ENCODE assay signal across 4 fruit fly cellular contexts in genomic region chrX:1276757-1277527, dm6.
TF ChIP-seq lines count a peak whose summit lies in the region.

No protein-coding gene starts in this region.

TF ChIP-seq in whole organism, adult, 20 proteins besides CTCF, POLR2A, EP300 and RAD21 (continued from another document):
- TF ChIP-seq CG7101 (tag; optimal IDR thresholded peaks at IDR 0.05; lab: Kevin White, UChicago) (peak; percentile 87), CG11617 (GFP tag; optimal IDR thresholded peaks at IDR 0.05; lab: Kevin White, UChicago) (peak; percentile 83)

TF ChIP-seq in whole organism, embryonic, 481 proteins besides CTCF, POLR2A, EP300 and RAD21 (continued from another document and continues in another):
- TF ChIP-seq Trl (optimal IDR thresholded peaks at IDR 0.05; lab: Kevin White, UChicago) (no peak), Trl (GFP tag; optimal IDR thresholded peaks at IDR 0.05; lab: Kevin White, UChicago) (peak; percentile 91), CG3281 (GFP tag; optimal IDR thresholded peaks at IDR 0.05; lab: Kevin White, UChicago) (peak; percentile 93), Mad (GFP tag; optimal IDR thresholded peaks at IDR 0.05; lab: Kevin White, UChicago) (peak; percentile 86), HLH4C (GFP tag; IDR thresholded peaks at IDR 0.05; lab: Robert Waterston, UW; ENCODE audit: partially characterized antibody) (0 out of 3 replicates have a peak, but pooled peaks have one; percentile 32), cwo (GFP tag; optimal IDR thresholded peaks at IDR 0.05; lab: Kevin White, UChicago) (peak; percentile 92), C15 (GFP tag; IDR thresholded peaks at IDR 0.05; lab: Robert Waterston, UW) (peak; percentile 76; the same call in 1 of the 3 replicates), Taf1 (GFP tag; IDR thresholded peaks at IDR 0.05; lab: Robert Waterston, UW) (peak; percentile 89), CG7839 (tag; optimal IDR thresholded peaks at IDR 0.05; lab: Kevin White, UChicago) (peak; percentile 94), E2f1 (GFP tag; IDR thresholded peaks at IDR 0.05; lab: Robert Waterston, UW) (peak; percentile 92), CG12236 (GFP tag; optimal IDR thresholded peaks at IDR 0.05; lab: Kevin White, UChicago) (peak; percentile 77), CG31388 (GFP tag; optimal IDR thresholded peaks at IDR 0.05; lab: Kevin White, UChicago) (peak; percentile 68), CG12769 (tag; optimal IDR thresholded peaks at IDR 0.05; lab: Kevin White, UChicago) (peak; percentile 97), fd102C (GFP tag; optimal IDR thresholded peaks at IDR 0.05; lab: Kevin White, UChicago) (no peak), kni (GFP tag; optimal IDR thresholded peaks at IDR 0.05; lab: Kevin White, UChicago) (peak; percentile 17), scrt (GFP tag; optimal IDR thresholded peaks at IDR 0.05; lab: Kevin White, UChicago) (peak; percentile 79), stwl (tag; optimal IDR thresholded peaks at IDR 0.05; lab: Kevin White, UChicago) (no peak), CG5953 (GFP tag; IDR thresholded peaks at IDR 0.05; lab: Robert Waterston, UW) (peak; percentile 85), Asciz (GFP tag; optimal IDR thresholded peaks at IDR 0.05; lab: Kevin White, UChicago) (peak; percentile 84), az2 (GFP tag; optimal IDR thresholded peaks at IDR 0.05; lab: Kevin White, UChicago) (peak; percentile 86), CG2889 (GFP tag; IDR thresholded peaks at IDR 0.05; lab: Robert Waterston, UW) (peak; percentile 92), Ptx1 (GFP tag; IDR thresholded peaks at IDR 0.05; lab: Robert Waterston, UW) (peak; percentile 95), CG17912 (GFP tag; optimal IDR thresholded peaks at IDR 0.05; lab: Kevin White, UChicago) (no peak), CG6654 (GFP tag; optimal IDR thresholded peaks at IDR 0.05; lab: Kevin White, UChicago) (peak; percentile 75), CG2129 (GFP tag; IDR thresholded peaks at IDR 0.05; lab: Robert Waterston, UW; ENCODE audit: partially characterized antibody) (no peak), CG11398 (GFP tag; optimal IDR thresholded peaks at IDR 0.05; lab: Kevin White, UChicago) (peak; percentile 85), CG12299 (tag; optimal IDR thresholded peaks at IDR 0.05; lab: Kevin White, UChicago) (peak; percentile 76), CG1024 (GFP tag; IDR thresholded peaks at IDR 0.05; lab: Robert Waterston, UW) (peak; percentile 48), luna (GFP tag; optimal IDR thresholded peaks at IDR 0.05; lab: Kevin White, UChicago) (peak; percentile 79), ci (GFP tag; IDR thresholded peaks at IDR 0.05; lab: Robert Waterston, UW) (peak; percentile 96), NK7.1 (GFP tag; optimal IDR thresholded peaks at IDR 0.05; lab: Kevin White, UChicago) (peak; percentile 88), CG18599 (GFP tag; optimal IDR thresholded peaks at IDR 0.05; lab: Kevin White, UChicago) (peak; percentile 97), ttk (GFP tag; IDR thresholded peaks at IDR 0.05; lab: Robert Waterston, UW) (peak; percentile 93), CG12155 (GFP tag; optimal IDR thresholded peaks at IDR 0.05; lab: Kevin White, UChicago) (peak; percentile 90), CG11456 (GFP tag; IDR thresholded peaks at IDR 0.05; lab: Robert Waterston, UW) (peak; percentile 95), Opbp (GFP tag; IDR thresholded peaks at IDR 0.05; lab: Robert Waterston, UW; ENCODE audit: partially characterized antibody) (no peak), sqz (GFP tag; optimal IDR thresholded peaks at IDR 0.05; lab: Kevin White, UChicago) (peak; percentile 71), CG43689 (GFP tag; IDR thresholded peaks at IDR 0.05; lab: Robert Waterston, UW) (peak; percentile 90), ken (GFP tag; IDR thresholded peaks at IDR 0.05; lab: Robert Waterston, UW) (peak; percentile 90), Fer3 (tag; optimal IDR thresholded peaks at IDR 0.05; lab: Kevin White, UChicago) (peak; percentile 89), tx (GFP tag; optimal IDR thresholded peaks at IDR 0.05; lab: Kevin White, UChicago) (peak; percentile 85), CG3847 (GFP tag; IDR thresholded peaks at IDR 0.05; lab: Robert Waterston, UW) (peak; percentile 89)

TF ChIP-seq in whole organism, prepupa, 60 proteins besides CTCF, POLR2A, EP300 and RAD21 (continued from another document):
- peak; percentile 96 for TF ChIP-seq acj6 (GFP tag; optimal IDR thresholded peaks at IDR 0.05; lab: Kevin White, UChicago)
- peak; percentile 70 for TF ChIP-seq dsx (GFP tag; optimal IDR thresholded peaks at IDR 0.05; lab: Kevin White, UChicago; ENCODE audit: poor library complexity, severe bottlenecking)
- TF ChIP-seq topi (GFP tag; optimal IDR thresholded peaks at IDR 0.05; lab: Kevin White, UChicago): peak; percentile 91
- peak; percentile 99 for TF ChIP-seq svp (GFP tag; lab: Kevin White, UChicago)
- TF ChIP-seq Smox (GFP tag; optimal IDR thresholded peaks at IDR 0.05; lab: Kevin White, UChicago): peak; percentile 89
- TF ChIP-seq Eip75B (GFP tag; optimal IDR thresholded peaks at IDR 0.05; lab: Kevin White, UChicago): peak; percentile 93
- TF ChIP-seq Eip78C (GFP tag; lab: Kevin White, UChicago): peak; percentile 98
- TF ChIP-seq CG9139 (GFP tag; optimal IDR thresholded peaks at IDR 0.05; lab: Kevin White, UChicago): peak; percentile 76
- peak; percentile 91 for TF ChIP-seq Sox102F (GFP tag; optimal IDR thresholded peaks at IDR 0.05; lab: Kevin White, UChicago)
- TF ChIP-seq OdsH (GFP tag; optimal IDR thresholded peaks at IDR 0.05; lab: Kevin White, UChicago): peak; percentile 96
- peak; percentile 97 for TF ChIP-seq CG7368 (GFP tag; optimal IDR thresholded peaks at IDR 0.05; lab: Kevin White, UChicago)
- TF ChIP-seq CG1621 (tag; optimal IDR thresholded peaks at IDR 0.05; lab: Kevin White, UChicago): peak; percentile 89
- TF ChIP-seq ss (GFP tag; optimal IDR thresholded peaks at IDR 0.05; lab: Kevin White, UChicago): peak; percentile 80 to 89
- peak; percentile 85 for TF ChIP-seq CG6808 (GFP tag; optimal IDR thresholded peaks at IDR 0.05; lab: Kevin White, UChicago)
- TF ChIP-seq fd85E (GFP tag; optimal IDR thresholded peaks at IDR 0.05; lab: Kevin White, UChicago): peak; percentile 73
- peak; percentile 98 for TF ChIP-seq dac (GFP tag; optimal IDR thresholded peaks at IDR 0.05; lab: Kevin White, UChicago)
- TF ChIP-seq CG6276 (GFP tag; optimal IDR thresholded peaks at IDR 0.05; lab: Kevin White, UChicago): peak; percentile 97
- TF ChIP-seq fd59A (GFP tag; optimal IDR thresholded peaks at IDR 0.05; lab: Kevin White, UChicago): peak; percentile 86
- peak; percentile 98 for TF ChIP-seq CG15336 (GFP tag; IDR thresholded peaks at IDR 0.05; lab: Robert Waterston, UW)
- peak; percentile 73 for TF ChIP-seq CG6854 (GFP tag; optimal IDR thresholded peaks at IDR 0.05; lab: Kevin White, UChicago)
- TF ChIP-seq CG6163 (GFP tag; IDR thresholded peaks at IDR 0.05; lab: Robert Waterston, UW): peak; percentile 97
- TF ChIP-seq CG6792 (GFP tag; optimal IDR thresholded peaks at IDR 0.05; lab: Kevin White, UChicago): peak; percentile 96
- peak; percentile 32 for TF ChIP-seq Hr38 (GFP tag; optimal IDR thresholded peaks at IDR 0.05; lab: Kevin White, UChicago)
- peak; percentile 95 for TF ChIP-seq Sox14 (GFP tag; optimal IDR thresholded peaks at IDR 0.05; lab: Kevin White, UChicago)
- TF ChIP-seq CG11902 (GFP tag; optimal IDR thresholded peaks at IDR 0.05; lab: Kevin White, UChicago): peak; percentile 92
- TF ChIP-seq Lpt (GFP tag; optimal IDR thresholded peaks at IDR 0.05; lab: Kevin White, UChicago): peak; percentile 96
- TF ChIP-seq vri (GFP tag; optimal IDR thresholded peaks at IDR 0.05; lab: Kevin White, UChicago): peak; percentile 84
- peak; percentile 87 for TF ChIP-seq Ets21C (GFP tag; optimal IDR thresholded peaks at IDR 0.05; lab: Kevin White, UChicago)
- peak; percentile 97 for TF ChIP-seq CG3919 (GFP tag; optimal IDR thresholded peaks at IDR 0.05; lab: Kevin White, UChicago)
- peak; percentile 98 for TF ChIP-seq Hr4 (GFP tag; optimal IDR thresholded peaks at IDR 0.05; lab: Kevin White, UChicago)
- TF ChIP-seq fkh (GFP tag; optimal IDR thresholded peaks at IDR 0.05; lab: Kevin White, UChicago): peak; percentile 9
- peak; percentile 83 for TF ChIP-seq CG3032 (tag; optimal IDR thresholded peaks at IDR 0.05; lab: Kevin White, UChicago)
- TF ChIP-seq Eip93F (GFP tag; optimal IDR thresholded peaks at IDR 0.05; lab: Kevin White, UChicago): peak; percentile 59
- TF ChIP-seq CG8632 (GFP tag; optimal IDR thresholded peaks at IDR 0.05; lab: Kevin White, UChicago): peak; percentile 94
- TF ChIP-seq Blimp-1 (GFP tag; optimal IDR thresholded peaks at IDR 0.05; lab: Kevin White, UChicago): no peak
- peak; percentile 98 for TF ChIP-seq CG8119 (GFP tag; IDR thresholded peaks at IDR 0.05; lab: Robert Waterston, UW)
- TF ChIP-seq CG10669 (GFP tag; optimal IDR thresholded peaks at IDR 0.05; lab: Kevin White, UChicago): peak; percentile 89
- TF ChIP-seq cyc (GFP tag; optimal IDR thresholded peaks at IDR 0.05; lab: Kevin White, UChicago): peak; percentile 94
- peak; percentile 97 for TF ChIP-seq CG4318 (GFP tag; optimal IDR thresholded peaks at IDR 0.05; lab: Kevin White, UChicago)
- TF ChIP-seq salr (GFP tag; optimal IDR thresholded peaks at IDR 0.05; lab: Kevin White, UChicago): peak; percentile 80 to 94
- TF ChIP-seq achi (GFP tag; optimal IDR thresholded peaks at IDR 0.05; lab: Kevin White, UChicago): peak; percentile 94

TF ChIP-seq in whole organism, wandering third instar larva, 38 proteins besides CTCF, POLR2A, EP300 and RAD21 (continued from another document):
- TF ChIP-seq Abd-B (GFP tag; optimal IDR thresholded peaks at IDR 0.05; lab: Kevin White, UChicago) (no peak), woc (GFP tag; optimal IDR thresholded peaks at IDR 0.05; lab: Kevin White, UChicago) (peak; percentile 72), Jra (GFP tag; optimal IDR thresholded peaks at IDR 0.05; lab: Kevin White, UChicago) (peak; percentile 65), sage (GFP tag; optimal IDR thresholded peaks at IDR 0.05; lab: Kevin White, UChicago) (peak; percentile 75), ey (GFP tag; optimal IDR thresholded peaks at IDR 0.05; lab: Kevin White, UChicago) (peak; percentile 95), Dfd (GFP tag; optimal IDR thresholded peaks at IDR 0.05; lab: Kevin White, UChicago) (no peak), rgr (GFP tag; optimal IDR thresholded peaks at IDR 0.05; lab: Kevin White, UChicago) (peak; percentile 94), N (GFP tag; optimal IDR thresholded peaks at IDR 0.05; lab: Kevin White, UChicago) (no peak), HLH106 (tag; optimal IDR thresholded peaks at IDR 0.05; lab: Kevin White, UChicago) (peak; percentile 89), pan (optimal IDR thresholded peaks at IDR 0.05; lab: Kevin White, UChicago) (no peak), Hr78 (GFP tag; optimal IDR thresholded peaks at IDR 0.05; lab: Kevin White, UChicago) (no peak), Hr83 (GFP tag; optimal IDR thresholded peaks at IDR 0.05; lab: Kevin White, UChicago; ENCODE audit: poor library complexity, severe bottlenecking) (no peak), jim (GFP tag; optimal IDR thresholded peaks at IDR 0.05; lab: Kevin White, UChicago) (no peak), CG32264 (GFP tag; optimal IDR thresholded peaks at IDR 0.05; lab: Kevin White, UChicago) (peak; percentile 79), brk (GFP tag; optimal IDR thresholded peaks at IDR 0.05; lab: Kevin White, UChicago) (no peak), Mio (GFP tag; optimal IDR thresholded peaks at IDR 0.05; lab: Kevin White, UChicago) (no peak), foxo (GFP tag; optimal IDR thresholded peaks at IDR 0.05; lab: Kevin White, UChicago) (peak in 1 of 2 experiments; percentile 94)
